Fruit fly (Drosophila melanogaster): ENCODE data around the gene unc-13-4A.

unc-13-4A gene

DNA sequence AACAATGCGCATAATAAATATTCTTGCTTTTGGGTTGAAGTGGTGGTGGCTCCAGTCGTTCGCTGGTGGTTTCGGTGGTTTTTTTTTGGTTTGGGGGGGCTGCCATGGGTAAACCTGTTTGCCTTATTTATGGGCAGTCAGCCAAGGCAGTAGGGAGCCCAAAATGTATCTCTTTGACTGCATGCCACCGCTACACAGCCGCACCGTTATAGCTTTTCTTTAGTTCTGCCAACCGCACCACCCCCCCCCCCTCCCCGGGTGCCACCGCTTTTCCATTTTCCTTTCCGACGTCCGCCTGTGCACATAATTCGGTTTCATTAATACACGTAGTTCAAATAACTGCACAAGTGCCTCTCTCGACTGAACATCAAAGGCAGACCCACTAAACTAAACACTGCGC lies 54.4 kb downstream of the unc-13-4A start:
- no peak for TF ChIP-seq Sin3A (optimal IDR thresholded peaks at IDR 0.05)
- no peak for TF ChIP-seq h (optimal IDR thresholded peaks at IDR 0.05)
- TF ChIP-seq psq (optimal IDR thresholded peaks at IDR 0.05), result no peak
- TF ChIP-seq insv (optimal IDR thresholded peaks at IDR 0.05), result no peak
- TF ChIP-seq Myc (optimal IDR thresholded peaks at IDR 0.05), result no peak
- TF ChIP-seq ttk (optimal IDR thresholded peaks at IDR 0.05), result no peak

DNA sequence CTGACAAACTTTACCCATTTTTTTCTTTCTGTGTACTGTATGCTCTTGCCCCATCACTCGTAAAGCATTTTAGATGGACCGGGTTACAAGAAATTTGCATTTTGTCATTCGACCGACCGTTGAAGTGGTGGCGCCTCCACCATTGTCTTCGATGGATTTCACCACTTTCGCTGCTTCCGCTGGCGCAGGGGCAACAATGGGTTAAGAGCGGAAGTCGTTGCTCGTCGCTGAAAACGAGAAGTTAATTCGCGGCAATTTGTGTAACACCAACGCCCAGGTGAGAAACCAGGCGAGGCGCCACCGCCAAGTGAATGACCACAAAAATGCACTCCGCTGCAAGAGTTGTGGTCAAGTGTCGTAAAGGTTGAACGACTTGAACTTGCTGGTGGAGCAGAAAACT lies 58.0 kb downstream of the unc-13-4A start:
- TF ChIP-seq h (optimal IDR thresholded peaks at IDR 0.05), result no peak
- TF ChIP-seq Sin3A (optimal IDR thresholded peaks at IDR 0.05), result no peak

DNA sequence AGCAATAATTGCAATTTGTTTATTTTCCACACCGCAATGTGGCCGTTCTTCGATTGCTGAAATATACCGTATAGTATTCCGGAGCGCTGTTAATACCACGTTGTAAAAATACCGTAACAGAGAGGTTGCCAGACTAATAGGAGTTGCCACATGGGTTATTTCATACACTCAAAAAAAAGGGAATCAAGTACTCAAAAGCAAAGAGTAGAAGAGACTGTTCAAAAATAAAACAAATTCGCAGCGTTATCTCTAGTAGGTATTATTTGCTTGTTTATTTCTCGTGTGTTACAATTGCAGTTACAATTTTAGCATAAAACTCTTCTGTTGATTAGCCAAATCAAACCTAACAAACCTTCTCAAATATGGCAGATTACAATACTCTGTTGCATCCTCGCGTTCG lies 62.2 kb downstream of the unc-13-4A start, which contains the start of gene MED4:
Gene MED4, minus strand, starts transcription at position 59 of the 400 bp plus-strand sequence.
- TF ChIP-seq h (optimal IDR thresholded peaks at IDR 0.05), result no peak
- TF ChIP-seq ttk (optimal IDR thresholded peaks at IDR 0.05), result no peak
- TF ChIP-seq Sin3A (optimal IDR thresholded peaks at IDR 0.05), result no peak
- TF ChIP-seq Myc (optimal IDR thresholded peaks at IDR 0.05), result no peak
- TF ChIP-seq insv (optimal IDR thresholded peaks at IDR 0.05), result no peak
- no peak for TF ChIP-seq psq (optimal IDR thresholded peaks at IDR 0.05)

DNA sequence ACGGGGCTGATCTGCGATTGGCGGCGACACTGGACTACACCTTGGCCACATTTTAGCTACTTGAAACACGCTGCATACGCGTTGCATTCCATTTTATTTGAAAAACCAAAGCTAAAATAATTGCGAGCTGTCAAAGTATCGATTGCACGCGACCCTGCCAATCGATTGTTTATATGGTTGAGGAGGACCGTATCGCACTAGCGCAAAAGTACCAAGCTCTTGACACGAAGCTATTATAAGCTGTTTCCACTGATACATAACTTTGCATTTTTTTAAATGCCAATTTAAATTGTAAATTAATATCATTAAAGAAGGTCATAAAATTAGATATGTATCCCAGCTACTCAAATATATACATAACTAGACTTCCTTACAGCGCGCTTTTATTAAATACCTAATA lies 63.5 kb downstream of the unc-13-4A start, which contains the start of gene Cdc27:
Gene Cdc27, minus strand, starts transcription at position 174 of the 400 bp plus-strand sequence.
- TF ChIP-seq ttk (optimal IDR thresholded peaks at IDR 0.05), result no peak
- TF ChIP-seq Myc (optimal IDR thresholded peaks at IDR 0.05), result no peak
- TF ChIP-seq insv (optimal IDR thresholded peaks at IDR 0.05), result no peak

DNA sequence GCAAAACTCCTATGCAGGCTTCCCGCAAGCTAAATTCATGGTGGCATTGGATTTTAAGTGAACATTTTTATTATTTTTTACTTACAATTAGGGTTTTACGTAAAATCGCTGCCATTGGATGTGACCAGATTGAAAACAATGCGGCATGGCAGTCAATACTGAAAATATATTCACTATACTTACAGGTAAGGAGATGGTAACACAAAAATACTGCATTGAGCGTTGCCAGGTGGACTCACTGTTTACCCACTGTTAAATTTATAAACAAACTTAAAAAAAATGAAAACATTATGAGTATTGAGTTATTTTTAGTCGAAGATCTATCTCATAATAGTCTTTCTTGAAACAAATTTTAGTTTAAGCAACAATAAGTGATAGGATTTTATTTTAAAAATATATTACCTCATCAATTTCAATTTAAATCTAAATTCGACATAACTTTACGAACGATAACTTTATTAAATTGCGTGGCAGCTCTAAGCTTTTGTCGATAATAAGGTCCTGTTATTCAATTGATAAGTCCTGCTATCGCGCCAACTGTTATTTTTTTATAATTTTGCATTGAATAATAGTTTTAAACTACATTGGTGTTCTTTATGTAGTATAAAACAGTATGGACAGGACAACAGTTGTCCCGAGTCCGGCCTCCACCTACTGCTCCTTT lies 68.8 kb downstream of the unc-13-4A start, which contains the start of the genes mRpL50 and mei-P22:
Gene mRpL50, minus strand, starts transcription at position 159 of the 664 bp plus-strand sequence.
Gene mei-P22, plus strand, starts transcription at position 614 of the 664 bp plus-strand sequence.
- TF ChIP-seq Sin3A (optimal IDR thresholded peaks at IDR 0.05) (no peak), Myc (optimal IDR thresholded peaks at IDR 0.05) (no peak), h (optimal IDR thresholded peaks at IDR 0.05) (no peak), insv (optimal IDR thresholded peaks at IDR 0.05) (no peak), psq (optimal IDR thresholded peaks at IDR 0.05) (no peak)

DNA sequence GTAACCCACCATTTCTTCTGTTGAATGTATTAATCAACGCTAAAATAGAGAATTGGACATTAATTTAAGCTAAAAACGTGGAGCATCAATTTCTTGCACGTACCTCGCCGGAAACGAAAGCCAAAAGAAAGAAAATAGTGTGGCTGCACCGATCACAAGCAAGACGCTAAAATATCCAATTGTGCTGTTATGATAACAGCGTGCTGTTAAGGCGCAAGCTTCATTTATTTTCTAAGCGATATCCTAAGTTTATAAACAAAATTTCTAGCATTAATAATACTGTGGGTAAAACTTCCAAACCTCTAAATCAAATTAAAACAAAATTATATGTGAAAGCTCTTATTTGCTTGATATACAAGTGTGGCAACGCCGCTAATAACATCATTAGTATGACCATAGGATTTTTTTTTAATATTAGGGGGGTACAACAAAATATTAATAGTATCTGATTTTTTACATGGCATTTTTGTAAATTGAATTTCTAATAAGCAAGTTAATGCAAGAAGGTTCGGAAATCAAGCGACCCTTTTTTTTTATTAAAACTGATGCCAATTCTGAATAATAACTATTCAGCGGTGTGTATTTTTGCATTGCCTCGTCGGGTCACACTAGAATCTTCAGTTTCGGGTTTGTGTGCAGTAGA lies 71.4 kb downstream of the unc-13-4A start, which contains the start of the genes RpL18 and Neos:
Gene RpL18, minus strand, starts transcription at position 135 of the 643 bp plus-strand sequence.
Gene Neos, plus strand, starts transcription at position 412 of the 643 bp plus-strand sequence.
- TF ChIP-seq ttk (optimal IDR thresholded peaks at IDR 0.05), result no peak
- TF ChIP-seq Sin3A (optimal IDR thresholded peaks at IDR 0.05), result no peak
- no peak for TF ChIP-seq psq (optimal IDR thresholded peaks at IDR 0.05)
- no peak for TF ChIP-seq h (optimal IDR thresholded peaks at IDR 0.05)
- TF ChIP-seq insv (optimal IDR thresholded peaks at IDR 0.05), result no peak
- TF ChIP-seq Myc (optimal IDR thresholded peaks at IDR 0.05), result no peak

DNA sequence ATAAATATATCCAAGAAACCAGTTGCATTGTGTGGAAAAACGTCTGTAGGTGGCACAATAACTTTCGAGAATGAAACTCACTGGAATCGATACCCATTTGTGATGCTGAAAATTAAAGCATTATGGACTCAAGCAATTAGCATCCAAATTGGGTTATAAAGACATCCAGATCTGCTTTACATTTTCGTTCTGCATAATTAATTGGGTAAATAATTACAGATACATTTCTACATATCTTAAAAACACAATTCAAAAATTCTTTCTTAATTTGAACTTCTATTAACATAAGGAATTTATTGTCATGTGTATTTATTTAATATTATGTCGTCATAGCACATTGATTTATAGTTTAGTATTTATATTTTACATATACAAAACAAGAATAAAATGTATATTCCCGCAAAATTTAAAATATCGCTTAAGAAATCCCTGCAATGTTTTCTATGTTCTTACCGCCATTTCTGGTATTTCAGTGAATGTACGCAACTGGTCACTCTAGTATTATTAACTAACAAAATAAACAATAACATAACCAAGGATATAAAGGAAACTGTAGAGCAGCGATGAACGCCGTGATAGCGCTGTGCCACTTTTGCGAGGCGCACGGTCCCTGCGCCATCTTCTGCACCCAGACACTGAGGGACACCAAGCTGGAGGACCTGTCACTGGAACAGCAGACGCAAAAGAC lies 74.5 kb downstream of the unc-13-4A start, which contains the start of the genes CG14829 and BHD:
Gene CG14829, minus strand, starts transcription at position 51 of the 688 bp plus-strand sequence.
Gene BHD, plus strand, starts transcription at position 471 of the 688 bp plus-strand sequence.
- TF ChIP-seq insv (optimal IDR thresholded peaks at IDR 0.05) (no peak), h (optimal IDR thresholded peaks at IDR 0.05) (no peak), ttk (optimal IDR thresholded peaks at IDR 0.05) (no peak), Myc (optimal IDR thresholded peaks at IDR 0.05) (no peak)

DNA sequence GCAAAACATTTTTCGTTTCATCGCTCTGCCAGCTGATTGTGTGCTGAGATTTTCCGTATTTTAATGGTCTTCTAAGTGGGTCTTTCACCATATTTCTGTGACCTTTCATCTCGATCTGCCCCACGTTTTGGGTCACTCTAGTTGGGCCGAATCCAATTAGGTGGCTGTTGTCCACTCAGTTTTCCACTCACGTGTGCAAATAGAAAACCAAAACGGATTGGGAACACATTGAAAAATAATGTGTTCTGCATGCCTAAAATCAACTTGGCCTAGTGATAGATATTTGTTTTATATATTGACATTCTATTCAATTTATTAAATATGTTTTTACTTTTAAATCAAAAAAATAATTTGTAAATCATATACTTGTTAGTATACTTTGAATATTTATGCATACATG lies 78.5 kb downstream of the unc-13-4A start, which contains the start of gene CG14826:
Gene CG14826, plus strand, starts transcription at position 301 of the 400 bp plus-strand sequence.
- TF ChIP-seq Sin3A (optimal IDR thresholded peaks at IDR 0.05), result no peak
- TF ChIP-seq Myc (optimal IDR thresholded peaks at IDR 0.05), result no peak
- TF ChIP-seq ttk (optimal IDR thresholded peaks at IDR 0.05), result no peak
- no peak for TF ChIP-seq psq (optimal IDR thresholded peaks at IDR 0.05)
- no peak for TF ChIP-seq h (optimal IDR thresholded peaks at IDR 0.05)
- no peak for TF ChIP-seq insv (optimal IDR thresholded peaks at IDR 0.05)
